Fruit fly (Drosophila melanogaster) whole organism, embryonic: Measurements from ENCODE around the gene Lrr47.

Experiments used
- B-H1 ChIP-seq: fragments of 200-800 bp; sonication (Bioruptor generic); IDR thresholded peaks from 3 replicates; pipeline ENCODE4 v1.3.6; 2022; ENCODE audit warnings: missing biosample characterization, missing genetic modification characterization
- BtbVII ChIP-seq: fragments of 200-800 bp; sonication (Bioruptor generic); optimal IDR thresholded peaks from 3 replicates; lab custom pipeline; 2017; ENCODE audit warnings: missing biosample characterization, mild to moderate bottlenecking, missing genetic modification characterization
- CG11093 ChIP-seq: fragments of 200-800 bp; sonication (Bioruptor generic); IDR thresholded peaks from 3 replicates; pipeline ENCODE4 v1.3.6; 2022; ENCODE audit warnings: missing biosample characterization, missing genetic modification characterization
- CG12236 ChIP-seq: fragments of 200-800 bp; sonication (Bioruptor generic); optimal IDR thresholded peaks from 2 replicates; lab custom pipeline; 2016; ENCODE audit warnings: missing biosample characterization, missing genetic modification characterization
- CG13287 ChIP-seq: fragments of 200-800 bp; sonication (Bioruptor generic); IDR thresholded peaks from 2 replicates; pipeline ENCODE4 v1.3.6; 2022; ENCODE audit warnings: missing biosample characterization, missing genetic modification characterization; ENCODE audit not compliant: partially characterized antibody
- CG15073 ChIP-seq: fragments of 200-800 bp; sonication (Bioruptor generic); optimal IDR thresholded peaks from 2 replicates; lab custom pipeline; 2016; ENCODE audit warnings: missing biosample characterization, missing genetic modification characterization
- CG15514 ChIP-seq: fragments of 200-800 bp; sonication (Bioruptor generic); optimal IDR thresholded peaks from 3 replicates; lab custom pipeline; 2017; ENCODE audit warnings: missing biosample characterization, missing genetic modification characterization, mild to moderate bottlenecking, moderate library complexity, missing genetic modification reagents
- CG17829 ChIP-seq: fragments of 200-800 bp; optimal IDR thresholded peaks from 2 replicates; lab custom pipeline; 2019; ENCODE audit warnings: missing biosample characterization, mild to moderate bottlenecking, missing genetic modification characterization, moderate library complexity
- CG18599 ChIP-seq: fragments of 200-800 bp; sonication (Bioruptor generic); optimal IDR thresholded peaks from 3 replicates; lab custom pipeline; 2017; ENCODE audit warnings: missing biosample characterization, missing genetic modification characterization, mild to moderate bottlenecking, moderate library complexity, missing genetic modification reagents
- CG30431 ChIP-seq: fragments of 200-800 bp; sonication (Bioruptor generic); optimal IDR thresholded peaks from 2 replicates; lab custom pipeline; 2017; ENCODE audit warnings: missing biosample characterization, missing genetic modification characterization
- CG33557 ChIP-seq: fragments of 200-800 bp; sonication (Bioruptor generic); optimal IDR thresholded peaks from 2 replicates; lab custom pipeline; 2019; ENCODE audit warnings: missing biosample characterization, mild to moderate bottlenecking, missing genetic modification characterization, moderate library complexity
- CG42726 ChIP-seq: fragments of 200-800 bp; sonication (Bioruptor generic); IDR thresholded peaks from 2 replicates; pipeline ENCODE4 v1.3.6; 2022; ENCODE audit warnings: missing biosample characterization, missing genetic modification characterization; ENCODE audit not compliant: partially characterized antibody
- CG6683 ChIP-seq: fragments of 200-800 bp; sonication (Bioruptor generic); optimal IDR thresholded peaks from 2 replicates; lab custom pipeline; 2017; ENCODE audit warnings: missing biosample characterization, mild to moderate bottlenecking, missing genetic modification characterization, missing genetic modification reagents
- CG6791 ChIP-seq: fragments of 200-800 bp; sonication (Bioruptor generic); IDR thresholded peaks from 3 replicates; pipeline ENCODE4 v1.3.6; 2022; ENCODE audit warnings: missing biosample characterization, missing genetic modification characterization; ENCODE audit not compliant: partially characterized antibody
- CG9215 ChIP-seq: fragments of 200-800 bp; sonication (Bioruptor generic); IDR thresholded peaks from 2 replicates; pipeline ENCODE4 v1.3.6; 2022; ENCODE audit warnings: missing biosample characterization, missing genetic modification characterization
- CG9727 ChIP-seq: fragments of 200-800 bp; sonication (Bioruptor generic); optimal IDR thresholded peaks from 3 replicates; lab custom pipeline; 2017; ENCODE audit warnings: missing biosample characterization, mild to moderate bottlenecking, missing genetic modification characterization
- E2f2 ChIP-seq: fragments of 200-800 bp; sonication (Bioruptor generic); IDR thresholded peaks from 2 replicates; pipeline ENCODE4 v1.3.6; 2022; ENCODE audit warnings: missing biosample characterization, missing genetic modification characterization
- ERR ChIP-seq: fragments of 200-800 bp; sonication (Bioruptor generic); optimal IDR thresholded peaks from 2 replicates; lab custom pipeline; 2016; ENCODE audit warnings: missing biosample characterization, missing genetic modification characterization
- Ets65A ChIP-seq: fragments of 200-800 bp; sonication (Bioruptor generic); peaks from one replicate; lab custom pipeline; 2016; ENCODE audit warnings: missing biosample characterization, missing genetic modification characterization
- Fer2 ChIP-seq: fragments of 200-800 bp; sonication (Bioruptor generic); optimal IDR thresholded peaks from 2 replicates; lab custom pipeline; 2018; ENCODE audit warnings: missing biosample characterization, mild to moderate bottlenecking, missing genetic modification characterization, moderate library complexity
- GATAe ChIP-seq: fragments of 200-800 bp; sonication (Bioruptor generic); conservative IDR thresholded peaks from 2 replicates; pipeline ENCODE4 v1.3.6; 2022; ENCODE audit warnings: missing biosample characterization, missing genetic modification characterization
- Hr3 ChIP-seq: fragments of 200-800 bp; sonication (Bioruptor generic); optimal IDR thresholded peaks from 3 replicates; lab custom pipeline; 2016; ENCODE audit warnings: missing biosample characterization, missing genetic modification characterization
- Hsf ChIP-seq: fragments of 200-800 bp; sonication (Bioruptor generic); optimal IDR thresholded peaks from 3 replicates; lab custom pipeline; 2016; ENCODE audit warnings: missing biosample characterization, missing genetic modification characterization
- NFAT ChIP-seq: fragments of 200-800 bp; sonication (Bioruptor generic); IDR thresholded peaks from 2 replicates; pipeline ENCODE4 v1.3.6; 2022; ENCODE audit warnings: missing biosample characterization, missing genetic modification characterization
- Sox100B ChIP-seq: fragments of 200-800 bp; sonication (Bioruptor generic); optimal IDR thresholded peaks from 3 replicates; lab custom pipeline; 2018; ENCODE audit warnings: missing biosample characterization, mild to moderate bottlenecking, missing genetic modification characterization
- Xrp1 ChIP-seq: fragments of 200-800 bp; sonication (Bioruptor generic); IDR thresholded peaks from 2 replicates; pipeline ENCODE4 v1.3.6; 2022; ENCODE audit warnings: missing biosample characterization, missing genetic modification characterization
- abd-A ChIP-seq: fragments of 200-800 bp; sonication (Bioruptor generic); optimal IDR thresholded peaks from 3 replicates; lab custom pipeline; 2019; ENCODE audit warnings: missing biosample characterization, mild to moderate bottlenecking, missing genetic modification characterization, moderate library complexity
- al ChIP-seq: fragments of 200-800 bp; sonication (Bioruptor generic); IDR thresholded peaks from 2 replicates; pipeline ENCODE4 v1.3.6; 2022; ENCODE audit warnings: missing biosample characterization, missing genetic modification characterization
- bsh ChIP-seq, 2 experiments: fragments of 200-800 bp; sonication (Bioruptor generic); optimal IDR thresholded peaks; 2 replicates each; lab custom pipeline; 2017 to 2018; ENCODE audit warnings: mild to moderate bottlenecking in 2 of 2, missing biosample characterization in 2 of 2, missing genetic modification characterization in 2 of 2, moderate library complexity in 1 of 2
- cas ChIP-seq: fragments of 200-800 bp; sonication (Bioruptor generic); IDR thresholded peaks from 2 replicates; pipeline ENCODE4 v1.3.6; 2022; ENCODE audit warnings: missing biosample characterization, missing genetic modification characterization
- chif ChIP-seq, 2 experiments: fragments of 200-800 bp; sonication (Bioruptor generic); optimal IDR thresholded peaks; 3 replicates each; lab custom pipeline; 2016; ENCODE audit warnings: missing biosample characterization in 2 of 2, missing genetic modification characterization in 2 of 2
- chinmo ChIP-seq: fragments of 200-800 bp; sonication (Bioruptor generic); IDR thresholded peaks from 4 replicates; pipeline ENCODE4 v1.3.6; 2022; ENCODE audit warnings: missing biosample characterization, missing genetic modification characterization; ENCODE audit not compliant: partially characterized antibody
- da ChIP-seq: fragments of 200-800 bp; sonication (Bioruptor generic); optimal IDR thresholded peaks from 2 replicates; lab custom pipeline; 2016; ENCODE audit warnings: missing biosample characterization, missing genetic modification characterization
- danr ChIP-seq: fragments of 200-800 bp; sonication (Bioruptor generic); IDR thresholded peaks from 2 replicates; pipeline ENCODE4 v1.3.6; 2022; ENCODE audit warnings: missing biosample characterization, missing genetic modification characterization
- fd96Cb ChIP-seq: fragments of 200-800 bp; sonication (Bioruptor generic); optimal IDR thresholded peaks from 2 replicates; lab custom pipeline; 2018; ENCODE audit warnings: missing biosample characterization, mild to moderate bottlenecking, missing genetic modification characterization, moderate library complexity
- fu2 ChIP-seq: fragments of 200-800 bp; sonication (Bioruptor generic); optimal IDR thresholded peaks from 2 replicates; lab custom pipeline; 2016; ENCODE audit warnings: missing biosample characterization, missing genetic modification characterization
- gro ChIP-seq: fragments of 200-800 bp; sonication (Bioruptor generic); optimal IDR thresholded peaks from 2 replicates; lab custom pipeline; 2016; ENCODE audit warnings: missing biosample characterization, missing genetic modification characterization
- her ChIP-seq: fragments of 200-800 bp; sonication (Bioruptor generic); optimal IDR thresholded peaks from 2 replicates; lab custom pipeline; 2016; ENCODE audit warnings: missing biosample characterization, missing genetic modification characterization
- hkb ChIP-seq, 2 experiments: fragments of 200-800 bp in 1 of 2; fragments of >200 bp in 1 of 2; sonication (Bioruptor generic) in 1 of 2; IDR thresholded peaks in 1 of 2; optimal IDR thresholded peaks in 1 of 2; 2 replicates each; pipeline versions ENCODE4 v1.3.6 to Lab custom; 2017 to 2022; ENCODE audit warnings: missing biosample characterization in 1 of 2, missing genetic modification characterization in 1 of 2
- insv ChIP-seq, 2 experiments: fragments of 200-800 bp; sonication (Bioruptor generic); optimal IDR thresholded peaks; 3 replicates each; lab custom pipeline; 2016 to 2018; ENCODE audit warnings: missing biosample characterization in 2 of 2, missing genetic modification characterization in 2 of 2
- kni ChIP-seq: fragments of 200-800 bp; sonication (Bioruptor generic); optimal IDR thresholded peaks from 3 replicates; lab custom pipeline; 2017; ENCODE audit warnings: mild to moderate bottlenecking, missing biosample characterization, missing genetic modification reagents, missing genetic modification characterization
- mirr ChIP-seq: fragments of 200-800 bp; sonication (Bioruptor generic); optimal IDR thresholded peaks from 3 replicates; lab custom pipeline; 2018; ENCODE audit warnings: missing biosample characterization, mild to moderate bottlenecking, missing genetic modification characterization
- nerfin-1 ChIP-seq: fragments of 200-800 bp; sonication (Bioruptor generic); optimal IDR thresholded peaks from 3 replicates; lab custom pipeline; 2019; ENCODE audit warnings: missing biosample characterization, mild to moderate bottlenecking, missing genetic modification characterization, moderate library complexity
- otp ChIP-seq: fragments of 200-800 bp; sonication (Bioruptor generic); IDR thresholded peaks from 3 replicates; pipeline ENCODE4, ENCODE4 v1.3.6; 2022; ENCODE audit warnings: missing biosample characterization, missing genetic modification characterization
- schlank ChIP-seq: fragments of 200-800 bp; sonication (Bioruptor generic); optimal IDR thresholded peaks from 2 replicates; lab custom pipeline; 2018; ENCODE audit warnings: missing biosample characterization, mild to moderate bottlenecking, missing genetic modification characterization
- sob ChIP-seq: fragments of 200-800 bp; sonication (Bioruptor generic); IDR thresholded peaks from 2 replicates; pipeline ENCODE4 v1.3.6; 2022; ENCODE audit warnings: missing biosample characterization, missing genetic modification characterization
- tgo ChIP-seq: fragments of 200-800 bp; sonication (Bioruptor generic); IDR thresholded peaks from 3 replicates; pipeline ENCODE4 v1.3.6; 2022; ENCODE audit warnings: missing biosample characterization, missing genetic modification characterization
- trh ChIP-seq: fragments of 200-800 bp; sonication (Bioruptor generic); optimal IDR thresholded peaks from 2 replicates; lab custom pipeline; 2016; ENCODE audit warnings: missing biosample characterization, missing genetic modification characterization
- vfl ChIP-seq: fragments of 200-800 bp; sonication (Bioruptor generic); optimal IDR thresholded peaks from 2 replicates; lab custom pipeline; 2016; ENCODE audit warnings: missing biosample characterization, missing genetic modification characterization

The Lrr47 gene

DNA sequence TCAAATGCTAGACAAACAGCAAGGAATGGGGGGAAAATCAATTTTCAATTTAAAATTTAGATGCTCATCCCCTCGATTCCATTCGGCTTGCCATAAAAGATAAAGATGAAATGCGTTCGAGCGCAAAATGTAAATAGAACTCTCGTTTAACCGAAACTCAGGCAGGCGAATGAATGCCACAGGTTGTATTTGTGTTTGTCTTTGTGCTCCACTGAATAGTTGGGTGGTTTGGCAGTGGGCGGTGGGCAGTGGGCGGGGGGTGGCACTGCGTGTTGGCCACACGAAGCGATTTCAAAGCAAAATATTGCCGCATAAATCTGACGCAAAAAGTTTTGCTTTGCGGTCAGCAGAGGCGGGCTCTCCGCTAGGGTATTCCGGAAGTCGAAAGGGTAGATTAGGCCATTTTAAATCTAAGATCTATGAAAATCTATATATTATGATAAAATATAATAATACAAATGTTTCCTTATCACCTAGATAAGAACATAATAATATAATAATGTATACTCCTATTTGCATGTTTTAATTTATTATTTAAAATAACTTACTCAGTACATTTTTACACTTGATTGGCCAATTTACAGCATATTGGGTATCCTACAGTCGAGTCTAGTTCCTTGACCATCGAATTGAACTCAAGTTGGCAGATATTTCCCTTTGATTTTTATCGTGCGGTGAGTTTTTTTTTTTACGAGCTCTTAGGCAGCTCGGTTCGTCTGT is 5.2 kb downstream of the Lrr47 start (continued):
- TF ChIP-seq mirr (GFP tag; lab: Kevin White, UChicago) (no peak), tgo (peak; percentile 71; the same call in 2 of the 3 replicates), CG15514 (GFP tag; lab: Kevin White, UChicago) (peak; percentile 33), sob (GFP tag; lab: Robert Waterston, UW) (peak; percentile 68; the same call in 1 of the 2 replicates), NFAT (GFP tag; lab: Robert Waterston, UW) (peak; percentile 42; the same call in 1 of the 2 replicates), Sox100B (GFP tag; lab: Kevin White, UChicago) (peak; percentile 68), CG13287 (GFP tag; lab: Robert Waterston, UW) (no peak), CG9727 (GFP tag; lab: Kevin White, UChicago) (peak; percentile 77), da (GFP tag; lab: Kevin White, UChicago) (no peak), al (GFP tag; lab: Robert Waterston, UW) (peak; percentile 27; the same call in 1 of the 2 replicates), E2f2 (GFP tag; lab: Robert Waterston, UW) (peak; percentile 42; the same call in 1 of the 2 replicates), CG11093 (GFP tag; lab: Robert Waterston, UW) (peak; percentile 68; the same call in 1 of the 3 replicates), chinmo (GFP tag; lab: Robert Waterston, UW) (no peak), danr (GFP tag; lab: Robert Waterston, UW) (peak; percentile 51), cas (no peak), B-H1 (peak; percentile 46; the same call in 2 of the 3 replicates), trh (GFP tag; lab: Kevin White, UChicago) (peak; percentile 27), chif (GFP tag; optimal IDR thresholded peaks at IDR 0.05; lab: Kevin White, UChicago) (no peak), ERR (GFP tag; lab: Kevin White, UChicago) (no peak), fd96Cb (peak; percentile 57), CG6791 (GFP tag; lab: Robert Waterston, UW) (no peak), insv (GFP tag; optimal IDR thresholded peaks at IDR 0.05; lab: Kevin White, UChicago) (no peak), GATAe (GFP tag; lab: Robert Waterston, UW) (no peak), CG9215 (GFP tag; lab: Robert Waterston, UW) (peak; percentile 69), CG15073 (GFP tag; lab: Kevin White, UChicago) (no peak), Ets65A (peak; percentile 66), CG30431 (GFP tag; lab: Kevin White, UChicago) (no peak), bsh (GFP tag; optimal IDR thresholded peaks at IDR 0.05; lab: Kevin White, UChicago) (peak in 1 of 2 experiments; percentile 35), CG33557 (GFP tag; lab: Kevin White, UChicago) (no peak), nerfin-1 (tag; lab: Kevin White, UChicago) (peak; percentile 38), hkb (optimal IDR thresholded peaks at IDR 0.05; lab: Kevin White, UChicago) (no peak), hkb (GFP tag; IDR thresholded peaks at IDR 0.05; lab: Robert Waterston, UW) (peak; percentile 70), kni (GFP tag; lab: Kevin White, UChicago) (no peak), gro (no peak), fu2 (GFP tag; lab: Kevin White, UChicago) (no peak), Xrp1 (GFP tag; lab: Robert Waterston, UW) (peak; percentile 62), Hr3 (GFP tag; lab: Kevin White, UChicago) (peak; percentile 67), CG18599 (GFP tag; lab: Kevin White, UChicago) (peak; percentile 74), Hsf (no peak), abd-A (tag; lab: Kevin White, UChicago) (peak; percentile 62), CG17829 (tag; lab: Kevin White, UChicago) (peak; percentile 37), her (no peak), schlank (tag; lab: Kevin White, UChicago) (no peak), otp (GFP tag; lab: Robert Waterston, UW) (no peak), Fer2 (tag; lab: Kevin White, UChicago) (no peak), CG6683 (GFP tag; lab: Kevin White, UChicago) (peak; percentile 3), CG12236 (GFP tag; lab: Kevin White, UChicago) (no peak), vfl (GFP tag; lab: Kevin White, UChicago) (no peak), CG42726 (GFP tag; lab: Robert Waterston, UW) (no peak), BtbVII (GFP tag; lab: Kevin White, UChicago) (peak; percentile 56)
